Worm (Caenorhabditis elegans): ENCODE data around the gene F39C12.1.

- no peak for TF ChIP-seq mdl-1 (tag; optimal IDR thresholded peaks at IDR 0.05)
- no peak for TF ChIP-seq ama-1 (optimal IDR thresholded peaks at IDR 0.05)
- no peak for TF ChIP-seq ceh-82 (tag; optimal IDR thresholded peaks at IDR 0.05)
- TF ChIP-seq nhr-25 (tag; optimal IDR thresholded peaks at IDR 0.05): no peak
- no peak for TF ChIP-seq nhr-237 (tag; optimal IDR thresholded peaks at IDR 0.05)
- no peak for TF ChIP-seq ceh-16 (tag; optimal IDR thresholded peaks at IDR 0.05)
- TF ChIP-seq nhr-12 (tag; optimal IDR thresholded peaks at IDR 0.05): no peak
- no peak for TF ChIP-seq nhr-77 (tag; optimal IDR thresholded peaks at IDR 0.05)
Measured at ce11 chrX:4808737-4809136, 44.3 kb downstream of the F39C12.1 start.

All from whole organism, L3 larva.